Worm (Caenorhabditis elegans) whole organism, mixed stage, embryonic: Measurements from ENCODE around the gene F54H12.4.

ENCODE experiments used
- blmp-1 ChIP-seq: fragments of 150-350 bp; optimal IDR thresholded peaks from 2 replicates; lab custom pipeline; 2014; ENCODE audit warnings: missing biosample characterization, missing genetic modification characterization
- cnd-1 ChIP-seq: fragments of 200-800 bp; sonication (Bioruptor generic); optimal IDR thresholded peaks from 2 replicates; lab custom pipeline; 2018; ENCODE audit warnings: mild to moderate bottlenecking, missing genetic modification characterization, missing compliant biosample characterization
- ham-2 ChIP-seq: fragments of 200-800 bp; sonication (Bioruptor generic); optimal IDR thresholded peaks from 2 replicates; lab custom pipeline; 2018; ENCODE audit warnings: mild to moderate bottlenecking, missing genetic modification characterization, missing compliant biosample characterization
- nhr-12 ChIP-seq: fragments of 150-350 bp; optimal IDR thresholded peaks from 2 replicates; lab custom pipeline; 2014; ENCODE audit warnings: missing biosample characterization, missing genetic modification characterization
- nhr-237 ChIP-seq: fragments of 150-350 bp; optimal IDR thresholded peaks from 2 replicates; lab custom pipeline; 2014; ENCODE audit warnings: missing biosample characterization, missing genetic modification characterization
- nhr-76 ChIP-seq: sonication (generic microtip); optimal IDR thresholded peaks from 2 replicates; lab custom pipeline; 2017; ENCODE audit warnings: missing biosample characterization, missing genetic modification characterization

- TF ChIP-seq ham-2 (GFP tag; lab: Kevin White, UChicago) (peak; percentile 78), cnd-1 (tag; lab: Kevin White, UChicago) (no peak), blmp-1 (tag; lab: Kevin White, UChicago) (no peak), nhr-237 (tag; lab: Kevin White, UChicago) (peak; percentile 24), nhr-12 (tag; lab: Kevin White, UChicago) (no peak), nhr-76 (tag; lab: Kevin White, UChicago) (no peak)
These were observed 36.6 kb downstream of the F54H12.4 start for ce11 chrIII:7925968-7926367.
